Worm (Caenorhabditis elegans) whole organism, midembryonic: ENCODE data around the gene ugt-21.

Source experiments
- T22C8.4 ChIP-seq: fragments of 200-800 bp; sonication (Bioruptor generic); IDR thresholded peaks from 2 replicates; pipeline ENCODE4 v1.3.6; 2022; ENCODE audit warnings: missing genetic modification characterization, missing compliant biosample characterization
- cog-1 ChIP-seq: sonication (generic microtip); optimal IDR thresholded peaks from 2 replicates; lab custom pipeline; 2016; ENCODE audit warnings: missing genetic modification characterization, missing compliant biosample characterization
- flt-1 ChIP-seq: fragments of 200-800 bp; sonication (Bioruptor generic); IDR thresholded peaks from 2 replicates; pipeline ENCODE4 v1.3.6; 2022; ENCODE audit warnings: missing genetic modification characterization, missing compliant biosample characterization
- klf-2 ChIP-seq: fragments of 200-800 bp; sonication (Bioruptor generic); conservative IDR thresholded peaks from 2 replicates; pipeline ENCODE4 v1.3.6; 2022; ENCODE audit warnings: missing genetic modification reagents, missing genetic modification characterization, missing compliant biosample characterization
- med-1 ChIP-seq: sonication (generic microtip); optimal IDR thresholded peaks from 2 replicates; lab custom pipeline; 2017; ENCODE audit warnings: missing genetic modification characterization, mild to moderate bottlenecking, missing compliant biosample characterization, antibody characterized with exemption, missing genetic modification reagents; ENCODE audit not compliant: insufficient read depth
- ref-1 ChIP-seq: fragments of 200-800 bp; sonication (Bioruptor generic); conservative IDR thresholded peaks from 2 replicates; pipeline ENCODE4 v1.3.6; 2022; ENCODE audit warnings: missing genetic modification reagents, missing genetic modification characterization, missing compliant biosample characterization
- tab-1 ChIP-seq: fragments of 200-800 bp; sonication (Bioruptor generic); IDR thresholded peaks from 2 replicates; pipeline ENCODE4 v1.3.6; 2022; ENCODE audit warnings: missing genetic modification characterization, missing compliant biosample characterization
- ztf-23 ChIP-seq: fragments of 200-800 bp; sonication (Bioruptor generic); IDR thresholded peaks from 2 replicates; pipeline ENCODE4 v1.3.6; 2022; ENCODE audit warnings: missing genetic modification reagents, missing genetic modification characterization, missing compliant biosample characterization
- ztf-29 ChIP-seq: fragments of 200-800 bp; sonication (Bioruptor generic); IDR thresholded peaks from 2 replicates; pipeline ENCODE4 v1.3.6; 2022; ENCODE audit warnings: missing genetic modification reagents, missing genetic modification characterization, missing compliant biosample characterization

The ugt-21 gene

ce11 chrIV:9500100-9500499 is at the start of gene ugt-21:
Gene ugt-21 (plus strand): TSS chrIV:9500311.
- TF ChIP-seq cog-1 (tag; lab: Kevin White, UChicago) = no peak
- TF ChIP-seq klf-2 (GFP tag; lab: Robert Waterston, UW) = no peak
- no peak for TF ChIP-seq flt-1 (GFP tag; lab: Robert Waterston, UW)
- TF ChIP-seq T22C8.4 (GFP tag; lab: Robert Waterston, UW) = no peak
- TF ChIP-seq ztf-23 (GFP tag; lab: Robert Waterston, UW) = no peak
- TF ChIP-seq ztf-29 = no peak
- no peak for TF ChIP-seq tab-1 (GFP tag; lab: Robert Waterston, UW)
- no peak for TF ChIP-seq ref-1 (GFP tag; lab: Robert Waterston, UW)

- TF ChIP-seq ztf-23 (GFP tag; lab: Robert Waterston, UW) (no peak), cog-1 (tag; lab: Kevin White, UChicago) (no peak), tab-1 (GFP tag; lab: Robert Waterston, UW) (no peak), ztf-29 (no peak), med-1 (GFP tag; lab: Kevin White, UChicago) (no peak), ref-1 (GFP tag; lab: Robert Waterston, UW) (no peak), klf-2 (GFP tag; lab: Robert Waterston, UW) (no peak), flt-1 (GFP tag; lab: Robert Waterston, UW) (no peak), T22C8.4 (GFP tag; lab: Robert Waterston, UW) (no peak)
Observed at ce11 chrIV:9450375-9450774, 49.7 kb upstream of the ugt-21 start, which contains the start of gene cpin-1. Gene cpin-1 (plus strand): TSS chrIV:9450675.

ce11 chrIV:9451816-9452215 is 48.3 kb upstream of the ugt-21 start:
- TF ChIP-seq ztf-23 (GFP tag; lab: Robert Waterston, UW) = no peak
- no peak for TF ChIP-seq klf-2 (GFP tag; lab: Robert Waterston, UW)

ce11 chrIV:9457400-9457799 is 42.7 kb upstream of the ugt-21 start, which contains the start of gene cutl-17:
Gene cutl-17 (minus strand): TSS chrIV:9457500.
- TF ChIP-seq flt-1 (GFP tag; lab: Robert Waterston, UW) (no peak), ref-1 (GFP tag; lab: Robert Waterston, UW) (no peak), ztf-29 (no peak), T22C8.4 (GFP tag; lab: Robert Waterston, UW) (no peak), med-1 (GFP tag; lab: Kevin White, UChicago) (no peak), cog-1 (tag; lab: Kevin White, UChicago) (no peak), tab-1 (GFP tag; lab: Robert Waterston, UW) (no peak), ztf-23 (GFP tag; lab: Robert Waterston, UW) (no peak)

ce11 chrIV:9459224-9459781 is 40.8 kb upstream of the ugt-21 start, which contains the start of gene copb-2:
Gene copb-2 (plus strand): TSS chrIV:9459731.
- no peak for TF ChIP-seq cog-1 (tag; lab: Kevin White, UChicago)
- TF ChIP-seq flt-1 (GFP tag; lab: Robert Waterston, UW) = no peak
- TF ChIP-seq med-1 (GFP tag; lab: Kevin White, UChicago) = no peak
- no peak for TF ChIP-seq ztf-29
- TF ChIP-seq T22C8.4 (GFP tag; lab: Robert Waterston, UW) = no peak
- no peak for TF ChIP-seq tab-1 (GFP tag; lab: Robert Waterston, UW)
- TF ChIP-seq ztf-23 (GFP tag; lab: Robert Waterston, UW) = no peak
- no peak for TF ChIP-seq ref-1 (GFP tag; lab: Robert Waterston, UW)
- no peak for TF ChIP-seq klf-2 (GFP tag; lab: Robert Waterston, UW)

- TF ChIP-seq ref-1 (GFP tag; lab: Robert Waterston, UW) (no peak), ztf-29 (no peak), klf-2 (GFP tag; lab: Robert Waterston, UW) (no peak), ztf-23 (GFP tag; lab: Robert Waterston, UW) (no peak), med-1 (GFP tag; lab: Kevin White, UChicago) (no peak), flt-1 (GFP tag; lab: Robert Waterston, UW) (0 out of 2 replicates have a peak, but pooled peaks have one; percentile 15), T22C8.4 (GFP tag; lab: Robert Waterston, UW) (no peak), tab-1 (GFP tag; lab: Robert Waterston, UW) (no peak)
Observed at ce11 chrIV:9464345-9464783, 35.7 kb upstream of the ugt-21 start.

ce11 chrIV:9467418-9467817 is 32.7 kb upstream of the ugt-21 start, which contains the start of gene F38E11.6:
Gene F38E11.6 (minus strand): TSS chrIV:9467518.
- TF ChIP-seq med-1 (GFP tag; lab: Kevin White, UChicago) (no peak), T22C8.4 (GFP tag; lab: Robert Waterston, UW) (no peak), cog-1 (tag; lab: Kevin White, UChicago) (no peak), klf-2 (GFP tag; lab: Robert Waterston, UW) (no peak), tab-1 (GFP tag; lab: Robert Waterston, UW) (no peak), ref-1 (GFP tag; lab: Robert Waterston, UW) (no peak), flt-1 (GFP tag; lab: Robert Waterston, UW) (no peak), ztf-23 (GFP tag; lab: Robert Waterston, UW) (no peak), ztf-29 (no peak)

- no peak for TF ChIP-seq tab-1 (GFP tag; lab: Robert Waterston, UW)
- no peak for TF ChIP-seq ref-1 (GFP tag; lab: Robert Waterston, UW)
- no peak for TF ChIP-seq flt-1 (GFP tag; lab: Robert Waterston, UW)
- TF ChIP-seq klf-2 (GFP tag; lab: Robert Waterston, UW) = no peak
- TF ChIP-seq med-1 (GFP tag; lab: Kevin White, UChicago) = no peak
- no peak for TF ChIP-seq ztf-23 (GFP tag; lab: Robert Waterston, UW)
- no peak for TF ChIP-seq ztf-29
- TF ChIP-seq cog-1 (tag; lab: Kevin White, UChicago) = no peak
Observed at ce11 chrIV:9469293-9469692, 30.8 kb upstream of the ugt-21 start.
